Worm (Caenorhabditis elegans): ENCODE data around the gene srx-28.

Gene srx-28

ce11 chrV:2730784-2731480 lies 26.1 kb downstream of the srx-28 start, which contains the start of gene dod-3:
TSS of gene dod-3 (minus strand) at chrV:2731098.
- TF ChIP-seq ztf-4 (tag; optimal IDR thresholded peaks at IDR 0.05): no peak
- no peak for TF ChIP-seq nhr-23 (tag; optimal IDR thresholded peaks at IDR 0.05)
- TF ChIP-seq F13H6.1 (tag; optimal IDR thresholded peaks at IDR 0.05): peak; percentile 57
- no peak for TF ChIP-seq egl-27 (tag; optimal IDR thresholded peaks at IDR 0.05)
- TF ChIP-seq mab-5 (tag; optimal IDR thresholded peaks at IDR 0.05): no peak
- TF ChIP-seq ztf-11 (tag; optimal IDR thresholded peaks at IDR 0.05): no peak

DNA sequence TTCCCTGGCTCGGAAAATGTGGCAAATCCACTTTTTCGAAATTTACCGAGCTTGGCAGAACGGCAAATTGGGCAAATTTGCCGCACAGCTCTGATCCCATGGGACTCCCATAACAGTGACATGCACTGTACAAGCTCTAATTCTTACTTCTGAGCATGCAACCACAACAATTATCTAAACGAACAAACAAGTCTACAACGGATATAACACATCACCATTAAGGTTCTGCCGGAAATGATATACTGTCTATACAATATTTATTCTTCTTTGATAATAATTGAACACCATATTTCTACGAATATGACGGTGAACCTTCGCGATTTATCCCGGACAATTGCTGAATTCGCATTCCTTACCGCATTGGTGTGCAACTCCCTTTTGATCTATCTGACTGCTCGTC lies 28.8 kb downstream of the srx-28 start, which contains the start of gene str-33:
str-33 (plus strand) TSS at position 301 of the 400 bp plus-strand sequence.
- TF ChIP-seq lin-13 (GFP tag; optimal IDR thresholded peaks at IDR 0.05): no peak
- TF ChIP-seq fos-1 (tag; optimal IDR thresholded peaks at IDR 0.05): no peak

DNA sequence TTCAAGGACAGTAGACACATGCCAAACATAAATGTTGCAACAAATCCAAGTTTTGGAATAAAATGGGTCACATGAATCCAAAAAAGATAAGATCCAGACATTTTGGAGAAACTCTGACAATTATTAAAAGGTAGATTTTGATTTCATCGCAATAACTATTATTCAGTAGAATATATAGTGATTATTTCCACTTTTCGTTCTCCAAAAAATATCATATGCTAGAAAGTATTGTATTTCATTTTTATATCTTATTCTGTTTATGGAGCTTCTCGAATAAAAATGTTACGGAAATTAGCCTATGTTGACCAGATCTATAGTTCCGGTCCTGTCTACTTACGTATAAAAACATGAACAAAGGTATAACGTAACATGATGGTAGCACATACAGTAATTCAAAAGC lies 30.0 kb downstream of the srx-28 start, which contains the start of gene str-13:
str-13 (minus strand) TSS at position 101 of the 400 bp plus-strand sequence.
- TF ChIP-seq skn-1 (tag; optimal IDR thresholded peaks at IDR 0.05) (no peak), elt-1 (tag; optimal IDR thresholded peaks at IDR 0.05) (no peak), snpc-4 (tag; optimal IDR thresholded peaks at IDR 0.05) (no peak), nhr-21 (tag; optimal IDR thresholded peaks at IDR 0.05) (no peak), ztf-11 (tag; optimal IDR thresholded peaks at IDR 0.05) (no peak), nhr-23 (tag; optimal IDR thresholded peaks at IDR 0.05) (no peak), ceh-16 (tag; optimal IDR thresholded peaks at IDR 0.05) (no peak), dmd-4 (tag; optimal IDR thresholded peaks at IDR 0.05) (no peak), zag-1 (tag; optimal IDR thresholded peaks at IDR 0.05) (no peak), ztf-4 (tag; optimal IDR thresholded peaks at IDR 0.05) (no peak), mdl-1 (tag; optimal IDR thresholded peaks at IDR 0.05) (no peak), egl-27 (tag; optimal IDR thresholded peaks at IDR 0.05) (no peak), nhr-12 (tag; optimal IDR thresholded peaks at IDR 0.05) (no peak), nhr-77 (tag; optimal IDR thresholded peaks at IDR 0.05) (no peak)

- TF ChIP-seq mab-5 (tag; optimal IDR thresholded peaks at IDR 0.05) (no peak), nhr-237 (tag; optimal IDR thresholded peaks at IDR 0.05) (no peak), nhr-77 (tag; optimal IDR thresholded peaks at IDR 0.05) (no peak), R02D3.7 (tag; optimal IDR thresholded peaks at IDR 0.05) (no peak), snpc-4 (tag; optimal IDR thresholded peaks at IDR 0.05) (no peak), sma-9 (GFP tag; optimal IDR thresholded peaks at IDR 0.05) (no peak), sma-9 (tag; optimal IDR thresholded peaks at IDR 0.05) (no peak), unc-62 (GFP tag; optimal IDR thresholded peaks at IDR 0.05) (no peak), nhr-12 (tag; optimal IDR thresholded peaks at IDR 0.05) (no peak), nhr-10 (tag; optimal IDR thresholded peaks at IDR 0.05) (no peak), blmp-1 (tag; optimal IDR thresholded peaks at IDR 0.05; ENCODE audit: insufficient read depth) (no peak), nhr-23 (tag; optimal IDR thresholded peaks at IDR 0.05) (no peak), mdl-1 (tag; optimal IDR thresholded peaks at IDR 0.05) (no peak)
These were observed 31.9 kb downstream of the srx-28 start, which contains the start of gene srg-59 for ce11 chrV:2725225-2725624. TSS of gene srg-59 (minus strand) at chrV:2725325.

DNA sequence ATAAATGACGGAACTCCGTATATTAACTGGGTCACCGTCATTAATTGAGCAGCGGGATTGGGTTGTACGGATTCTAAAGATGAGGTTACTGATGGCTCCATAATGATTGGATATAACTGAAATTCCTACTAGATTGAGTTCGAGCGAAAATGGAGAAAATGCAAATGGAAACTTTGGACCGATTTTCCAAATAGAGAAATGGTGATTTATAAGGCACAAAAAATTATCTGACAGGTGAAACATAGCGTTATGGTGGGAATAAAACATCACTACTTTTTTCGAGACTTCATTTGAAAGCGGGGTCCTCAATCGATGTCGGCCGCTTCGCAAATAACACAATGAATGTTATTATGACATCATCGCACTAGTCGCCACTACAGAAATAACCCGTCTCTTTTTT lies 34.5 kb downstream of the srx-28 start, which contains the start of gene srg-60:
srg-60 (minus strand) TSS at position 101 of the 400 bp plus-strand sequence.
- TF ChIP-seq nhr-23 (tag; optimal IDR thresholded peaks at IDR 0.05) (no peak), dmd-4 (tag; optimal IDR thresholded peaks at IDR 0.05) (no peak), nhr-237 (tag; optimal IDR thresholded peaks at IDR 0.05) (no peak), peb-1 (tag; optimal IDR thresholded peaks at IDR 0.05) (no peak), crh-2 (tag; optimal IDR thresholded peaks at IDR 0.05) (no peak), mbf-1 (tag; optimal IDR thresholded peaks at IDR 0.05) (no peak), F13H6.1 (tag; optimal IDR thresholded peaks at IDR 0.05) (no peak), mab-5 (tag; optimal IDR thresholded peaks at IDR 0.05) (no peak), ceh-16 (tag; optimal IDR thresholded peaks at IDR 0.05) (no peak), C34F6.9 (tag; optimal IDR thresholded peaks at IDR 0.05) (no peak), nhr-10 (tag; optimal IDR thresholded peaks at IDR 0.05) (no peak), sem-4 (tag; optimal IDR thresholded peaks at IDR 0.05) (no peak), zag-1 (tag; optimal IDR thresholded peaks at IDR 0.05) (no peak)

DNA sequence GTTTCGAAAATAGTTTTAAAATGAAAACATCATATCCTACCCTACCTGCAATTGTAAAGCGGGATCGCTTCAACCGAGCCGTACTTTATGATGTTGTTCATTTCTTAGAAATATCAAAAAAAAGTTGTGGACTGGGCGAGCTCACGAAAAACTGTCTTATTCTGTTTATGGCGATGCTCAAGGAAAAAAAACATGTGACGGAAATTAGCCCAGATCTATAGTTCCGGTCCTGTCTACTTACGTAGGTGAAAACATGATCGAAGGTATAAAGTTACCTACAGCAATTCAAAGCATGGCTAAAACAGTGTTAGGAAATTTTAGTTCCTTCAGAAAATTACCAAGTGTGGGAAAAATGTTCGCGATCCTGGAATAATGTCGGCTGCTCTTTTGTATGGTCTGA lies 36.3 kb downstream of the srx-28 start, which contains the start of gene srt-27:
srt-27 (minus strand) TSS at position 101 of the 400 bp plus-strand sequence.
- TF ChIP-seq ztf-1 (GFP tag; conservative IDR thresholded peaks at IDR 0.05) (no peak), ztf-4 (tag; optimal IDR thresholded peaks at IDR 0.05) (no peak), nhr-25 (tag; optimal IDR thresholded peaks at IDR 0.05) (no peak), sem-4 (tag; optimal IDR thresholded peaks at IDR 0.05) (no peak), ZK546.5 (tag; optimal IDR thresholded peaks at IDR 0.05) (no peak), ceh-82 (tag; optimal IDR thresholded peaks at IDR 0.05) (no peak), lin-13 (GFP tag; optimal IDR thresholded peaks at IDR 0.05) (no peak)
